Worm (Caenorhabditis elegans) whole organism, L3 larva: ENCODE results near the gene C35D10.7.

Experiments
- R02D3.7 ChIP-seq: fragments of 150-350 bp; optimal IDR thresholded peaks from 2 replicates; lab custom pipeline; 2014; ENCODE audit warnings: missing biosample characterization, missing genetic modification characterization
- ama-1 ChIP-seq: fragments of 150-350 bp; optimal IDR thresholded peaks from 2 replicates; lab custom pipeline; 2018
- ceh-16 ChIP-seq: sonication (generic microtip); optimal IDR thresholded peaks from 2 replicates; lab custom pipeline; 2017; ENCODE audit warnings: missing biosample characterization, missing genetic modification characterization
- ceh-9 ChIP-seq: sonication (generic microtip); optimal IDR thresholded peaks from 2 replicates; lab custom pipeline; 2018; ENCODE audit warnings: missing biosample characterization, missing genetic modification characterization
- egl-27 ChIP-seq: sonication (generic microtip); optimal IDR thresholded peaks from 4 replicates; lab custom pipeline; 2017; ENCODE audit warnings: missing biosample characterization, missing genetic modification reagents, missing genetic modification characterization
- nhr-237 ChIP-seq: fragments of 150-350 bp; optimal IDR thresholded peaks from 2 replicates; lab custom pipeline; 2014; ENCODE audit warnings: missing biosample characterization, missing genetic modification characterization
- nhr-28 ChIP-seq: fragments of 150-350 bp; optimal IDR thresholded peaks from 2 replicates; lab custom pipeline; 2014; ENCODE audit warnings: missing biosample characterization, missing genetic modification characterization
- pha-4 ChIP-seq: fragments of 150-350 bp; optimal IDR thresholded peaks from 2 replicates; lab custom pipeline; 2014; ENCODE audit warnings: missing biosample characterization, missing genetic modification reagents, missing genetic modification characterization
- unc-39 ChIP-seq: sonication (generic microtip); optimal IDR thresholded peaks from 4 replicates; lab custom pipeline; 2017; ENCODE audit warnings: missing biosample characterization, missing genetic modification characterization
- unc-62 ChIP-seq: fragments of 150-350 bp; sonication (generic microtip); optimal IDR thresholded peaks from 4 replicates; lab custom pipeline; 2014; ENCODE audit warnings: missing biosample characterization, missing genetic modification reagents, missing genetic modification characterization

- no peak for TF ChIP-seq nhr-237 (tag; lab: Kevin White, UChicago)
- no peak for TF ChIP-seq unc-62 (GFP tag; lab: Kevin White, UChicago)
- peak; percentile 48 for TF ChIP-seq pha-4
- TF ChIP-seq nhr-28: no peak
- TF ChIP-seq ama-1: no peak
- TF ChIP-seq ceh-16: no peak
- no peak for TF ChIP-seq egl-27 (tag; lab: Kevin White, UChicago)
- TF ChIP-seq unc-39 (tag; lab: Kevin White, UChicago): no peak
- no peak for TF ChIP-seq ceh-9 (tag; lab: Kevin White, UChicago)
- no peak for TF ChIP-seq R02D3.7
Observed at ce11 chrIII:4883429-4883828, 27.4 kb downstream of the C35D10.7 start, which contains the start of gene clec-5.
